Fruit fly (Drosophila melanogaster): Measurements from ENCODE around the gene pelo.

Gene pelo

dm6 chr2L:9695723-9696122, 4.9 kb upstream of the pelo start (continued):
- TF ChIP-seq Kr (GFP tag; optimal IDR thresholded peaks at IDR 0.05) (no peak), CG31441 (GFP tag; IDR thresholded peaks at IDR 0.05) (no peak), stwl (tag; optimal IDR thresholded peaks at IDR 0.05) (no peak), Nf-YC (tag; optimal IDR thresholded peaks at IDR 0.05) (no peak), gro (GFP tag; optimal IDR thresholded peaks at IDR 0.05) (no peak), lov (optimal IDR thresholded peaks at IDR 0.05) (no peak), lov (GFP tag; IDR thresholded peaks at IDR 0.05) (no peak), CG4730 (GFP tag; IDR thresholded peaks at IDR 0.05) (no peak), CG2120 (GFP tag; optimal IDR thresholded peaks at IDR 0.05) (no peak), CG14441 (GFP tag; IDR thresholded peaks at IDR 0.05) (no peak), CG32532 (GFP tag; IDR thresholded peaks at IDR 0.05) (no peak), CG6683 (GFP tag; optimal IDR thresholded peaks at IDR 0.05) (no peak), Oli (tag; optimal IDR thresholded peaks at IDR 0.05) (no peak), Optix (GFP tag; IDR thresholded peaks at IDR 0.05) (no peak), esg (GFP tag; conservative IDR thresholded peaks at IDR 0.05) (no peak), sens (GFP tag) (peak; percentile 76), NC2β (GFP tag; optimal IDR thresholded peaks at IDR 0.05) (no peak), Nf-YA (GFP tag; IDR thresholded peaks at IDR 0.05) (no peak), CG15601 (tag; optimal IDR thresholded peaks at IDR 0.05) (peak; percentile 45), jigr1 (GFP tag; IDR thresholded peaks at IDR 0.05) (no peak), bsh (GFP tag; optimal IDR thresholded peaks at IDR 0.05) (peak in 1 of 2 experiments; percentile 14), gt (GFP tag; IDR thresholded peaks at IDR 0.05) (no peak), gsb-n (tag; optimal IDR thresholded peaks at IDR 0.05) (peak; percentile 16), CG33557 (GFP tag; optimal IDR thresholded peaks at IDR 0.05) (peak; percentile 52), CG12942 (GFP tag; optimal IDR thresholded peaks at IDR 0.05) (no peak)

dm6 chr2L:9697561-9697960, 3.0 kb upstream of the pelo start:
- TF ChIP-seq wdn (GFP tag; IDR thresholded peaks at IDR 0.05) (0 out of 2 replicates have a peak, but pooled peaks have one; percentile 9), Rx (GFP tag; IDR thresholded peaks at IDR 0.05) (no peak), CG18476 (GFP tag; optimal IDR thresholded peaks at IDR 0.05) (no peak), CG3726 (GFP tag; IDR thresholded peaks at IDR 0.05) (0 out of 3 replicates have a peak, but pooled peaks have one; percentile 12), bcd (GFP tag; optimal IDR thresholded peaks at IDR 0.05) (no peak), Ravus (GFP tag; IDR thresholded peaks at IDR 0.05) (no peak), dati (GFP tag; IDR thresholded peaks at IDR 0.05) (0 out of 2 replicates have a peak, but pooled peaks have one; percentile 10), caup (GFP tag; optimal IDR thresholded peaks at IDR 0.05; ENCODE audit: severe bottlenecking) (no peak), gsb-n (tag; optimal IDR thresholded peaks at IDR 0.05) (no peak), zfh1 (GFP tag; IDR thresholded peaks at IDR 0.05) (no peak), CG12104 (GFP tag; optimal IDR thresholded peaks at IDR 0.05) (no peak), CG15479 (GFP tag; optimal IDR thresholded peaks at IDR 0.05) (no peak), Aef1 (GFP tag; IDR thresholded peaks at IDR 0.05) (no peak), pfk (GFP tag; optimal IDR thresholded peaks at IDR 0.05) (no peak), CG18619 (GFP tag; optimal IDR thresholded peaks at IDR 0.05) (no peak), twi (tag; optimal IDR thresholded peaks at IDR 0.05) (no peak), lmd (GFP tag; IDR thresholded peaks at IDR 0.05) (0 out of 2 replicates have a peak, but pooled peaks have one; percentile 4), bbx (GFP tag; IDR thresholded peaks at IDR 0.05; ENCODE audit: partially characterized antibody) (no peak), CG9876 (GFP tag; optimal IDR thresholded peaks at IDR 0.05) (peak; percentile 14), Med (GFP tag) (peak; percentile 54), Bteb2 (GFP tag; optimal IDR thresholded peaks at IDR 0.05) (no peak), Hr39 (optimal IDR thresholded peaks at IDR 0.05) (peak; percentile 54), CG11093 (GFP tag; IDR thresholded peaks at IDR 0.05) (0 out of 3 replicates have a peak, but pooled peaks have one; percentile 20), otp (GFP tag; IDR thresholded peaks at IDR 0.05) (0 out of 3 replicates have a peak, but pooled peaks have one; percentile 33), z (GFP tag; IDR thresholded peaks at IDR 0.05) (no peak), jing (GFP tag; optimal IDR thresholded peaks at IDR 0.05) (no peak), Six4 (GFP tag; optimal IDR thresholded peaks at IDR 0.05) (no peak), sqz (GFP tag; optimal IDR thresholded peaks at IDR 0.05) (no peak), CG32532 (GFP tag; IDR thresholded peaks at IDR 0.05) (peak; percentile 50), hb (GFP tag; IDR thresholded peaks at IDR 0.05; ENCODE audit: partially characterized antibody) (0 out of 3 replicates have a peak, but pooled peaks have one; percentile 29)
